Fruit fly (Drosophila melanogaster) whole organism, embryonic: ENCODE results near the gene CG44000.

Experiments used
- BEAF-32 ChIP-seq: fragments of 200-800 bp; sonication (Bioruptor generic); optimal IDR thresholded peaks from 3 replicates; lab custom pipeline; 2017; ENCODE audit warnings: missing biosample characterization, missing genetic modification characterization, mild to moderate bottlenecking, moderate library complexity, missing genetic modification reagents
- CG10565 ChIP-seq: fragments of 200-800 bp; sonication (Bioruptor generic); optimal IDR thresholded peaks from 3 replicates; lab custom pipeline; 2016; ENCODE audit warnings: missing biosample characterization, mild to moderate bottlenecking, missing genetic modification characterization
- CG12219 ChIP-seq: fragments of 200-800 bp; sonication (Bioruptor generic); optimal IDR thresholded peaks from 3 replicates; lab custom pipeline; 2018; ENCODE audit warnings: missing biosample characterization, mild to moderate bottlenecking, missing genetic modification characterization
- CG13287 ChIP-seq: fragments of 200-800 bp; sonication (Bioruptor generic); IDR thresholded peaks from 2 replicates; pipeline ENCODE4 v1.3.6; 2022; ENCODE audit warnings: missing biosample characterization, missing genetic modification characterization; ENCODE audit not compliant: partially characterized antibody
- CG1602 ChIP-seq: fragments of 200-800 bp; sonication (Bioruptor generic); optimal IDR thresholded peaks from 3 replicates; lab custom pipeline; 2016; ENCODE audit warnings: missing biosample characterization, missing genetic modification characterization
- CG17186 ChIP-seq: fragments of 200-800 bp; sonication (Bioruptor generic); optimal IDR thresholded peaks from 3 replicates; lab custom pipeline; 2017; ENCODE audit warnings: missing biosample characterization, missing genetic modification reagents, missing genetic modification characterization
- CG1832 ChIP-seq: fragments of 200-800 bp; sonication (Bioruptor generic); optimal IDR thresholded peaks from 2 replicates; lab custom pipeline; 2017; ENCODE audit warnings: missing biosample characterization, mild to moderate bottlenecking, missing genetic modification characterization, inconsistent platforms
- CG2129 ChIP-seq: fragments of 200-800 bp; sonication (Bioruptor generic); IDR thresholded peaks from 2 replicates; pipeline ENCODE4 v1.3.6; 2022; ENCODE audit warnings: missing biosample characterization, missing genetic modification characterization; ENCODE audit not compliant: partially characterized antibody
- CG2199 ChIP-seq: fragments of 200-800 bp; sonication (Bioruptor generic); IDR thresholded peaks from 3 replicates; pipeline ENCODE4 v1.3.6; 2022; ENCODE audit warnings: missing biosample characterization, missing genetic modification characterization
- CG2712 ChIP-seq: fragments of 200-800 bp; optimal IDR thresholded peaks from 3 replicates; lab custom pipeline; 2019; ENCODE audit warnings: missing biosample characterization, mild to moderate bottlenecking, missing genetic modification characterization, moderate library complexity
- CG3065 ChIP-seq: fragments of 200-800 bp; sonication (Bioruptor generic); optimal IDR thresholded peaks from 2 replicates; lab custom pipeline; 2016; ENCODE audit warnings: missing biosample characterization, missing genetic modification characterization
- CG3847 ChIP-seq: fragments of 200-800 bp; sonication (Bioruptor generic); IDR thresholded peaks from 2 replicates; pipeline ENCODE4 v1.3.6; 2022; ENCODE audit warnings: missing biosample characterization, missing genetic modification characterization
- CG42726 ChIP-seq: fragments of 200-800 bp; sonication (Bioruptor generic); IDR thresholded peaks from 2 replicates; pipeline ENCODE4 v1.3.6; 2022; ENCODE audit warnings: missing biosample characterization, missing genetic modification characterization; ENCODE audit not compliant: partially characterized antibody
- CG4617 ChIP-seq: fragments of 200-800 bp; sonication (Bioruptor generic); optimal IDR thresholded peaks from 3 replicates; lab custom pipeline; 2016; ENCODE audit warnings: missing biosample characterization, missing genetic modification characterization, borderline replicate concordance
- CG7357 ChIP-seq: fragments of 200-800 bp; sonication (Bioruptor generic); IDR thresholded peaks from 3 replicates; pipeline ENCODE4 v1.3.6; 2022; ENCODE audit warnings: missing biosample characterization, missing genetic modification characterization
- CG7745 ChIP-seq: fragments of 200-800 bp; sonication (Bioruptor generic); optimal IDR thresholded peaks from 2 replicates; lab custom pipeline; 2018; ENCODE audit warnings: missing biosample characterization, mild to moderate bottlenecking, missing genetic modification characterization, moderate library complexity
- CG8359 ChIP-seq: fragments of 200-800 bp; sonication (Bioruptor generic); optimal IDR thresholded peaks from 2 replicates; lab custom pipeline; 2017; ENCODE audit warnings: missing biosample characterization, mild to moderate bottlenecking, missing genetic modification characterization, borderline replicate concordance
- CG8478 ChIP-seq: fragments of >200 bp; optimal IDR thresholded peaks from 2 replicates; lab custom pipeline; 2018
- CG9797 ChIP-seq: fragments of 200-800 bp; sonication (Bioruptor generic); optimal IDR thresholded peaks from 3 replicates; lab custom pipeline; 2018; ENCODE audit warnings: missing biosample characterization, mild to moderate bottlenecking, missing genetic modification characterization
- E2f1 ChIP-seq: fragments of 200-800 bp; sonication (Bioruptor generic); IDR thresholded peaks from 2 replicates; pipeline ENCODE4 v1.3.6; 2022; ENCODE audit warnings: missing biosample characterization, missing genetic modification characterization
- E2f2 ChIP-seq: fragments of 200-800 bp; sonication (Bioruptor generic); IDR thresholded peaks from 2 replicates; pipeline ENCODE4 v1.3.6; 2022; ENCODE audit warnings: missing biosample characterization, missing genetic modification characterization
- H2.0 ChIP-seq: fragments of 200-800 bp; sonication (Bioruptor generic); IDR thresholded peaks from 2 replicates; pipeline ENCODE4 v1.3.6; 2022; ENCODE audit warnings: missing biosample characterization, missing genetic modification characterization
- Lpt ChIP-seq: fragments of >200 bp; optimal IDR thresholded peaks from 2 replicates; lab custom pipeline; 2018; ENCODE audit warnings: missing biosample characterization, missing genetic modification characterization
- Med ChIP-seq: fragments of 200-800 bp; sonication (Bioruptor generic); peaks from one replicate; lab custom pipeline; 2016; ENCODE audit warnings: missing biosample characterization, missing genetic modification characterization, mild to moderate bottlenecking, inconsistent platforms, moderate library complexity
- Opbp ChIP-seq: fragments of 200-800 bp; sonication (Bioruptor generic); IDR thresholded peaks from 3 replicates; pipeline ENCODE4 v1.3.6; 2022; ENCODE audit warnings: missing biosample characterization, missing genetic modification characterization; ENCODE audit not compliant: partially characterized antibody
- Ptx1 ChIP-seq: fragments of 200-800 bp; sonication (Bioruptor generic); IDR thresholded peaks from 2 replicates; pipeline ENCODE4 v1.3.6; 2022; ENCODE audit warnings: missing biosample characterization, missing genetic modification characterization
- Sin3A ChIP-seq: fragments of >200 bp; optimal IDR thresholded peaks from 2 replicates; lab custom pipeline; 2018
- Sry-δ ChIP-seq: fragments of 200-800 bp; sonication (Bioruptor generic); optimal IDR thresholded peaks from 2 replicates; lab custom pipeline; 2016; ENCODE audit warnings: missing biosample characterization, missing genetic modification characterization
- Stat92E ChIP-seq, 3 experiments: fragments of >200 bp in 2 of 3; fragments of 200-800 bp in 1 of 3; sonication (Bioruptor generic) in 1 of 3; optimal IDR thresholded peaks; 2 replicates each; lab custom pipeline; 2017 to 2019; ENCODE audit warnings: missing biosample characterization in 3 of 3, missing genetic modification characterization in 3 of 3, mild to moderate bottlenecking in 1 of 3, moderate library complexity in 1 of 3
- TFAM ChIP-seq: fragments of 200-800 bp; sonication (Bioruptor generic); optimal IDR thresholded peaks from 2 replicates; lab custom pipeline; 2017; ENCODE audit warnings: missing biosample characterization, missing genetic modification characterization, inconsistent platforms
- amos ChIP-seq: fragments of 200-800 bp; sonication (Bioruptor generic); IDR thresholded peaks from 2 replicates; pipeline ENCODE4 v1.3.6; 2022; ENCODE audit warnings: missing biosample characterization, missing genetic modification characterization; ENCODE audit not compliant: partially characterized antibody
- bbx ChIP-seq: fragments of 200-800 bp; sonication (Bioruptor generic); IDR thresholded peaks from 2 replicates; pipeline ENCODE4 v1.3.6; 2022; ENCODE audit warnings: missing biosample characterization, missing genetic modification characterization; ENCODE audit not compliant: partially characterized antibody
- chm ChIP-seq: fragments of 200-800 bp; sonication (Bioruptor generic); IDR thresholded peaks from 2 replicates; pipeline ENCODE4 v1.3.6; 2022; ENCODE audit warnings: missing biosample characterization, missing genetic modification characterization
- dmrt11E ChIP-seq: fragments of 200-800 bp; sonication (Bioruptor generic); optimal IDR thresholded peaks from 3 replicates; lab custom pipeline; 2018; ENCODE audit warnings: missing biosample characterization, mild to moderate bottlenecking, missing genetic modification characterization, moderate library complexity
- dmrt99B ChIP-seq: fragments of 200-800 bp; sonication (Bioruptor generic); optimal IDR thresholded peaks from 2 replicates; lab custom pipeline; 2018; ENCODE audit warnings: missing biosample characterization, mild to moderate bottlenecking, missing genetic modification characterization, moderate library complexity
- dysf ChIP-seq: fragments of 200-800 bp; sonication (Bioruptor generic); IDR thresholded peaks from 3 replicates; pipeline ENCODE4 v1.3.6; 2022; ENCODE audit warnings: missing biosample characterization, missing genetic modification characterization
- eyg ChIP-seq: fragments of 200-800 bp; sonication (Bioruptor generic); optimal IDR thresholded peaks from 3 replicates; lab custom pipeline; 2016; ENCODE audit warnings: missing biosample characterization, missing genetic modification characterization
- gro ChIP-seq: fragments of 200-800 bp; sonication (Bioruptor generic); optimal IDR thresholded peaks from 2 replicates; lab custom pipeline; 2016; ENCODE audit warnings: missing biosample characterization, missing genetic modification characterization
- gsb ChIP-seq: fragments of 200-800 bp; sonication (Bioruptor generic); IDR thresholded peaks from 2 replicates; pipeline ENCODE4 v1.3.6; 2022; ENCODE audit warnings: missing biosample characterization, missing genetic modification characterization
- gsb-n ChIP-seq: fragments of 200-800 bp; sonication (Bioruptor generic); optimal IDR thresholded peaks from 3 replicates; lab custom pipeline; 2018; ENCODE audit warnings: missing biosample characterization, mild to moderate bottlenecking, missing genetic modification characterization
- inv ChIP-seq: fragments of 200-800 bp; sonication (Bioruptor generic); IDR thresholded peaks from 2 replicates; pipeline ENCODE4 v1.3.6; 2022; ENCODE audit warnings: missing biosample characterization, missing genetic modification characterization; ENCODE audit not compliant: partially characterized antibody
- ken ChIP-seq: fragments of 200-800 bp; sonication (Bioruptor generic); IDR thresholded peaks from 3 replicates; pipeline ENCODE4 v1.3.6; 2022; ENCODE audit warnings: missing biosample characterization, missing genetic modification characterization
- nmo ChIP-seq: fragments of 200-800 bp; sonication (Bioruptor generic); optimal IDR thresholded peaks from 2 replicates; lab custom pipeline; 2018; ENCODE audit warnings: missing biosample characterization, mild to moderate bottlenecking, missing genetic modification characterization, moderate library complexity
- pho ChIP-seq: fragments of 200-800 bp; sonication (Bioruptor generic); optimal IDR thresholded peaks from 2 replicates; lab custom pipeline; 2016; ENCODE audit warnings: missing biosample characterization, missing genetic modification characterization
- phol ChIP-seq: fragments of 200-800 bp; sonication (Bioruptor generic); optimal IDR thresholded peaks from 3 replicates; lab custom pipeline; 2018; ENCODE audit warnings: missing biosample characterization, mild to moderate bottlenecking, missing genetic modification characterization, moderate library complexity
- row ChIP-seq: fragments of 200-800 bp; sonication (Bioruptor generic); IDR thresholded peaks from 3 replicates; pipeline ENCODE4 v1.3.6; 2022; ENCODE audit warnings: missing biosample characterization, missing genetic modification characterization
- sima ChIP-seq: fragments of 200-800 bp; sonication (Bioruptor generic); optimal IDR thresholded peaks from 2 replicates; lab custom pipeline; 2016; ENCODE audit warnings: missing biosample characterization, missing genetic modification characterization
- slbo ChIP-seq: fragments of 200-800 bp; sonication (Bioruptor generic); IDR thresholded peaks from 2 replicates; pipeline ENCODE4 v1.3.6; 2022; ENCODE audit warnings: missing biosample characterization, missing genetic modification characterization
- slou ChIP-seq: fragments of 200-800 bp; sonication (Bioruptor generic); optimal IDR thresholded peaks from 3 replicates; lab custom pipeline; 2016; ENCODE audit warnings: missing biosample characterization, missing genetic modification characterization
- ssp ChIP-seq: fragments of 200-800 bp; sonication (Bioruptor generic); IDR thresholded peaks from 2 replicates; pipeline ENCODE4 v1.3.6; 2022; ENCODE audit warnings: missing biosample characterization, missing genetic modification characterization
- stwl ChIP-seq: fragments of 200-800 bp; sonication (Bioruptor generic); optimal IDR thresholded peaks from 3 replicates; lab custom pipeline; 2018; ENCODE audit warnings: missing biosample characterization, mild to moderate bottlenecking, missing genetic modification characterization, moderate library complexity

Gene CG44000

DNA sequence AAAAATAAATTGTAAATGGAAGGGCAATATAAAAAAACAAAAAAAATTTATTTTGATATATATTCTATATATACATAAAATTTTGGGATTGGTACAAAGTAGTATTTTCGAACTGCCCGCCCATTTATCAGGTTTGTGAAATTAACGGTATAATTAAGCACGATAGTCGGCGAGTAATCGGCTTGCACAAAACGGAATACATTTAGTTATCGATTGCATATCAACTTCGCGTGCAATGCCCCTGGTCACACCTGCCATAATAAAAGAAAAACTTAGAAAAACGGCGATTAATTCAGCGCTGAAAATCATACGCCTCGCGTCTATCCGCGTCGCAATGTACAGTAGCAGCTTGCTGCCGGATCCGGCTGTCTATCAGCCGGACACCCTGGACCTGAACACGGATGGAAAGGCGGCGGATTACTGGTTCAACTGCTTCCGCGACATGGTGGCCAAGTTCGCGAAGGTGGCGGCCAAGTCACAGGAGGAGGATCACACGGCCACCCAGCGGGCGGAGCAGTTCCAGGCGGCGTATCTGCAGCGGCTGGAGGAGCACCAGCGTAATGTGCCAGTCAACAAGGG lies 50.8 kb downstream of the CG44000 start, which contains the start of gene CG5828 (continued):
- TF ChIP-seq CG9797 (peak; percentile 63), E2f2 (GFP tag; lab: Robert Waterston, UW) (peak; percentile 45; the same call in 1 of the 2 replicates), E2f1 (GFP tag; lab: Robert Waterston, UW) (no peak), Lpt (GFP tag; lab: Kevin White, UChicago) (no peak), ssp (GFP tag; lab: Robert Waterston, UW) (no peak), CG1602 (GFP tag; lab: Kevin White, UChicago) (no peak), chm (no peak), CG12219 (GFP tag; lab: Kevin White, UChicago) (no peak), BEAF-32 (peak; percentile 84), nmo (GFP tag; lab: Kevin White, UChicago) (peak; percentile 39), pho (GFP tag; lab: Kevin White, UChicago) (no peak), CG1832 (no peak), eyg (GFP tag; lab: Kevin White, UChicago) (no peak), CG42726 (GFP tag; lab: Robert Waterston, UW) (peak; percentile 49; the same call in 1 of the 2 replicates), dmrt99B (tag; lab: Kevin White, UChicago) (no peak), dysf (GFP tag; lab: Robert Waterston, UW) (no peak), CG3065 (no peak), slou (GFP tag; lab: Kevin White, UChicago) (no peak), Sin3A (lab: Kevin White, UChicago) (no peak), slbo (GFP tag; lab: Robert Waterston, UW) (no peak), row (GFP tag; lab: Robert Waterston, UW) (peak; percentile 69), CG10565 (no peak), dmrt11E (tag; lab: Kevin White, UChicago) (no peak), ken (no peak), bbx (GFP tag; lab: Robert Waterston, UW) (peak; percentile 64), Stat92E (GFP tag; optimal IDR thresholded peaks at IDR 0.05; lab: Kevin White, UChicago) (no peak), sima (no peak), CG2199 (GFP tag; lab: Robert Waterston, UW) (no peak), Med (GFP tag; lab: Kevin White, UChicago) (peak; percentile 86), H2.0 (no peak), CG2129 (GFP tag; lab: Robert Waterston, UW) (peak; percentile 30; the same call in 1 of the 2 replicates), stwl (tag; lab: Kevin White, UChicago) (peak; percentile 25), Sry-δ (GFP tag; lab: Kevin White, UChicago) (peak; percentile 13), CG8478 (no peak), CG4617 (GFP tag; lab: Kevin White, UChicago) (peak; percentile 56), CG3847 (GFP tag; lab: Robert Waterston, UW) (no peak), CG13287 (peak; percentile 63), gsb-n (tag; lab: Kevin White, UChicago) (no peak), gro (GFP tag; lab: Kevin White, UChicago) (no peak), CG8359 (GFP tag; lab: Kevin White, UChicago) (no peak), CG17186 (GFP tag; lab: Kevin White, UChicago) (no peak), gsb (GFP tag; lab: Robert Waterston, UW) (no peak), CG7745 (tag; lab: Kevin White, UChicago) (no peak), Ptx1 (GFP tag; lab: Robert Waterston, UW) (no peak), phol (tag; lab: Kevin White, UChicago) (peak; percentile 21), Opbp (peak; percentile 77), CG2712 (tag; lab: Kevin White, UChicago) (peak; percentile 8), TFAM (no peak), amos (peak; percentile 73), inv (GFP tag; lab: Robert Waterston, UW) (peak; percentile 54), CG7357 (GFP tag; lab: Robert Waterston, UW) (no peak)
